Worm (Caenorhabditis elegans): ENCODE measurements around the gene W03A5.2.

W03A5.2 gene

ce11 chrIII:5440540-5440939 is 34.7 kb downstream of the W03A5.2 start, which contains the start of gene W03A5.6:
Gene W03A5.6, minus strand, starts transcription at chrIII:5440640.
- no peak for TF ChIP-seq klf-2 (GFP tag; conservative IDR thresholded peaks at IDR 0.05)
- TF ChIP-seq ztf-29 (GFP tag; IDR thresholded peaks at IDR 0.05), result no peak
- TF ChIP-seq cog-1 (tag; optimal IDR thresholded peaks at IDR 0.05), result no peak
- TF ChIP-seq T22C8.4 (GFP tag; IDR thresholded peaks at IDR 0.05), result no peak
- no peak for TF ChIP-seq ztf-23 (GFP tag; IDR thresholded peaks at IDR 0.05)
- TF ChIP-seq ref-1 (GFP tag; conservative IDR thresholded peaks at IDR 0.05), result no peak
- no peak for TF ChIP-seq med-1 (GFP tag; optimal IDR thresholded peaks at IDR 0.05; ENCODE audit: insufficient read depth)
- TF ChIP-seq tab-1 (GFP tag; IDR thresholded peaks at IDR 0.05), result no peak
- TF ChIP-seq flt-1 (GFP tag; IDR thresholded peaks at IDR 0.05), result no peak

- TF ChIP-seq ztf-29 (GFP tag; IDR thresholded peaks at IDR 0.05) (no peak), klf-2 (GFP tag; conservative IDR thresholded peaks at IDR 0.05) (no peak), ref-1 (GFP tag; conservative IDR thresholded peaks at IDR 0.05) (no peak), T22C8.4 (GFP tag; IDR thresholded peaks at IDR 0.05) (peak; percentile 37; the same call in 1 of the 2 replicates), ztf-23 (GFP tag; IDR thresholded peaks at IDR 0.05) (no peak), med-1 (GFP tag; optimal IDR thresholded peaks at IDR 0.05; ENCODE audit: insufficient read depth) (no peak), cog-1 (tag; optimal IDR thresholded peaks at IDR 0.05) (peak; percentile 38), flt-1 (GFP tag; IDR thresholded peaks at IDR 0.05) (no peak), tab-1 (GFP tag; IDR thresholded peaks at IDR 0.05) (no peak)
These were observed 36.9 kb downstream of the W03A5.2 start, which contains the start of the genes T24G10.2 and disl-2 for ce11 chrIII:5442711-5443253. Gene T24G10.2, minus strand, starts transcription at chrIII:5442761. Gene disl-2, plus strand, starts transcription at chrIII:5443167.

- no peak for TF ChIP-seq klf-2 (GFP tag; conservative IDR thresholded peaks at IDR 0.05)
- no peak for TF ChIP-seq cog-1 (tag; optimal IDR thresholded peaks at IDR 0.05)
- TF ChIP-seq ref-1 (GFP tag; conservative IDR thresholded peaks at IDR 0.05), result no peak
- TF ChIP-seq flt-1 (GFP tag; IDR thresholded peaks at IDR 0.05), result no peak
- no peak for TF ChIP-seq med-1 (GFP tag; optimal IDR thresholded peaks at IDR 0.05; ENCODE audit: insufficient read depth)
- no peak for TF ChIP-seq ztf-29 (GFP tag; IDR thresholded peaks at IDR 0.05)
- TF ChIP-seq ztf-23 (GFP tag; IDR thresholded peaks at IDR 0.05), result no peak
- no peak for TF ChIP-seq tab-1 (GFP tag; IDR thresholded peaks at IDR 0.05)
- TF ChIP-seq T22C8.4 (GFP tag; IDR thresholded peaks at IDR 0.05), result no peak
These were observed 42.3 kb downstream of the W03A5.2 start, which contains the start of gene skpt-1 for ce11 chrIII:5448177-5448576. Gene skpt-1, minus strand, starts transcription at chrIII:5448395.

- no peak for TF ChIP-seq ztf-23 (GFP tag; IDR thresholded peaks at IDR 0.05)
- TF ChIP-seq med-1 (GFP tag; optimal IDR thresholded peaks at IDR 0.05; ENCODE audit: insufficient read depth), result no peak
- TF ChIP-seq tab-1 (GFP tag; IDR thresholded peaks at IDR 0.05), result no peak
- TF ChIP-seq ref-1 (GFP tag; conservative IDR thresholded peaks at IDR 0.05), result no peak
- TF ChIP-seq T22C8.4 (GFP tag; IDR thresholded peaks at IDR 0.05), result peak; percentile 56
These were observed 44.0 kb downstream of the W03A5.2 start, which contains the start of gene F48E8.8 for ce11 chrIII:5449762-5450308. Gene F48E8.8, minus strand, starts transcription at chrIII:5449812.

- TF ChIP-seq tab-1 (GFP tag; IDR thresholded peaks at IDR 0.05) (no peak), ztf-23 (GFP tag; IDR thresholded peaks at IDR 0.05) (no peak), cog-1 (tag; optimal IDR thresholded peaks at IDR 0.05) (no peak), med-1 (GFP tag; optimal IDR thresholded peaks at IDR 0.05; ENCODE audit: insufficient read depth) (no peak), ztf-29 (GFP tag; IDR thresholded peaks at IDR 0.05) (no peak), ref-1 (GFP tag; conservative IDR thresholded peaks at IDR 0.05) (no peak), flt-1 (GFP tag; IDR thresholded peaks at IDR 0.05) (no peak), T22C8.4 (GFP tag; IDR thresholded peaks at IDR 0.05) (no peak), klf-2 (GFP tag; conservative IDR thresholded peaks at IDR 0.05) (no peak)
These were observed 44.6 kb downstream of the W03A5.2 start, which contains the start of gene paa-1 for ce11 chrIII:5450430-5450829. Gene paa-1, plus strand, starts transcription at chrIII:5450730.

ce11 chrIII:5453290-5453689 is 47.5 kb downstream of the W03A5.2 start, which contains the start of gene F48E8.4:
Gene F48E8.4, plus strand, starts transcription at chrIII:5453590.
- TF ChIP-seq tab-1 (GFP tag; IDR thresholded peaks at IDR 0.05), result no peak
- no peak for TF ChIP-seq med-1 (GFP tag; optimal IDR thresholded peaks at IDR 0.05; ENCODE audit: insufficient read depth)
- no peak for TF ChIP-seq T22C8.4 (GFP tag; IDR thresholded peaks at IDR 0.05)
- TF ChIP-seq ref-1 (GFP tag; conservative IDR thresholded peaks at IDR 0.05), result no peak
- no peak for TF ChIP-seq ztf-29 (GFP tag; IDR thresholded peaks at IDR 0.05)
- no peak for TF ChIP-seq flt-1 (GFP tag; IDR thresholded peaks at IDR 0.05)

Measured in whole organism, midembryonic.